Fruit fly (Drosophila melanogaster): ENCODE measurements around the gene pigs.

DNA sequence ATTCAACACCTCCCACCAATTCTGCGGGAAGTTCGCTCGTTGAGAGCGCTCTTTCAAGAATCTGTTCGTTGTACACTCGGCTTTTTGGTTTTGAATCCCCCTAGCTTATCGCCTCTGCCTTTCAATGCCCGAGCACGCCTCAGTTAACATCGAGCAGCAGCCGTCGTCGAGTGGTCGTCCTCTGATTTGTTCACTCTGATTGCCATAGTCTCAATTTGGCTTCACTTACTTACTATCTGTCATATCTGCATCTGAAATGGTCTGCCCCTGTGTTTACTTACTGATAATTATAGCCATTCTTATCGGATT lies 79.6 kb downstream of the pigs start:
- no peak for TF ChIP-seq CG8632 (GFP tag; optimal IDR thresholded peaks at IDR 0.05)
- TF ChIP-seq fkh (GFP tag; optimal IDR thresholded peaks at IDR 0.05): no peak
- no peak for TF ChIP-seq OdsH (GFP tag; optimal IDR thresholded peaks at IDR 0.05)
- TF ChIP-seq CG7368 (GFP tag; optimal IDR thresholded peaks at IDR 0.05): no peak
- TF ChIP-seq lz (GFP tag; optimal IDR thresholded peaks at IDR 0.05): no peak
- TF ChIP-seq fd59A (GFP tag; optimal IDR thresholded peaks at IDR 0.05): no peak
- no peak for TF ChIP-seq net (GFP tag; optimal IDR thresholded peaks at IDR 0.05)
- no peak for TF ChIP-seq Gug (GFP tag; IDR thresholded peaks at IDR 0.05)
- no peak for TF ChIP-seq CG11294 (GFP tag; IDR thresholded peaks at IDR 0.05)
- TF ChIP-seq Blimp-1 (GFP tag; optimal IDR thresholded peaks at IDR 0.05): no peak
- TF ChIP-seq CG6163 (GFP tag; IDR thresholded peaks at IDR 0.05): no peak

Data from whole organism, prepupa.